Fruit fly (Drosophila melanogaster): ENCODE data around the gene CG34180.

The CG34180 gene

dm6 chr2L:6046865-6047264 is 13.4 kb upstream of the CG34180 start:
- TF ChIP-seq CG17801 (GFP tag; optimal IDR thresholded peaks at IDR 0.05; ENCODE audit: partially characterized antibody) = no peak

dm6 chr2L:6047528-6048160 is 12.7 kb upstream of the CG34180 start, which contains the start of gene IPIP:
TSS of gene IPIP (plus strand) at chr2L:6048002.
- TF ChIP-seq CG17801 (GFP tag; optimal IDR thresholded peaks at IDR 0.05; ENCODE audit: partially characterized antibody) = peak; percentile 75

- no peak for TF ChIP-seq CG17801 (GFP tag; optimal IDR thresholded peaks at IDR 0.05; ENCODE audit: partially characterized antibody)
Observed at dm6 chr2L:6048542-6048941, 11.8 kb upstream of the CG34180 start, which contains the start of the genes CG34179 and slmo. TSS of gene CG34179 (minus strand) at chr2L:6048706. TSS of gene slmo (minus strand) at chr2L:6048706.

- TF ChIP-seq CG17801 (GFP tag; optimal IDR thresholded peaks at IDR 0.05; ENCODE audit: partially characterized antibody) = no peak
Observed at dm6 chr2L:6050575-6050974, 9.7 kb upstream of the CG34180 start, which contains the start of gene CG9135. TSS of gene CG9135 (plus strand) at chr2L:6050800.

- TF ChIP-seq CG17801 (GFP tag; optimal IDR thresholded peaks at IDR 0.05; ENCODE audit: partially characterized antibody) = peak; percentile 96
Observed at dm6 chr2L:6051212-6051621, 9.1 kb upstream of the CG34180 start.

dm6 chr2L:6053874-6054469 is 6.3 kb upstream of the CG34180 start, which contains the start of gene CG13995:
TSS of gene CG13995 (plus strand) at chr2L:6054302.
- TF ChIP-seq CG17801 (GFP tag; optimal IDR thresholded peaks at IDR 0.05; ENCODE audit: partially characterized antibody) = no peak

dm6 chr2L:6062382-6063082 is 2.2 kb downstream of the CG34180 start, which contains the start of the genes ND-51 and CG13994:
TSS of gene ND-51 (minus strand) at chr2L:6062757.
TSS of gene CG13994 (plus strand) at chr2L:6062989.
- peak; percentile 83 for TF ChIP-seq CG17801 (GFP tag; optimal IDR thresholded peaks at IDR 0.05; ENCODE audit: partially characterized antibody)

- TF ChIP-seq CG17801 (GFP tag; optimal IDR thresholded peaks at IDR 0.05; ENCODE audit: partially characterized antibody) = peak; percentile 99
Observed at dm6 chr2L:6065823-6066222, 5.5 kb downstream of the CG34180 start, which contains the start of the genes Fbw5 and CG9147. TSS of gene Fbw5 (minus strand) at chr2L:6065953. TSS of gene CG9147 (plus strand) at chr2L:6065997.

- TF ChIP-seq CG17801 (GFP tag; optimal IDR thresholded peaks at IDR 0.05; ENCODE audit: partially characterized antibody) = no peak
Observed at dm6 chr2L:6068544-6069251, 8.4 kb downstream of the CG34180 start, which contains the start of the genes CG9150 and Pfdn1. TSS of gene CG9150 (minus strand) at chr2L:6068594. TSS of gene Pfdn1 (plus strand) at chr2L:6069079.

- TF ChIP-seq CG17801 (GFP tag; optimal IDR thresholded peaks at IDR 0.05; ENCODE audit: partially characterized antibody) = no peak
Observed at dm6 chr2L:6070656-6071231, 10.4 kb downstream of the CG34180 start, which contains the start of the genes CG9154 and Kr-h2. TSS of gene CG9154 (minus strand) at chr2L:6070686. TSS of gene Kr-h2 (plus strand) at chr2L:6070990.

- no peak for TF ChIP-seq CG17801 (GFP tag; optimal IDR thresholded peaks at IDR 0.05; ENCODE audit: partially characterized antibody)
Observed at dm6 chr2L:6072124-6072523, 11.8 kb downstream of the CG34180 start.

dm6 chr2L:6073894-6074293 is 13.6 kb downstream of the CG34180 start:
- no peak for TF ChIP-seq CG17801 (GFP tag; optimal IDR thresholded peaks at IDR 0.05; ENCODE audit: partially characterized antibody)

dm6 chr2L:6074314-6074713 is 14.0 kb downstream of the CG34180 start:
- no peak for TF ChIP-seq CG17801 (GFP tag; optimal IDR thresholded peaks at IDR 0.05; ENCODE audit: partially characterized antibody)

- TF ChIP-seq CG17801 (GFP tag; optimal IDR thresholded peaks at IDR 0.05; ENCODE audit: partially characterized antibody) = no peak
Observed at dm6 chr2L:6075345-6075744, 15.0 kb downstream of the CG34180 start.

All from ovary, adult (tissue).